Worm (Caenorhabditis elegans) whole organism, early embryonic: ENCODE data around the gene R02F11.3.

Experiments used
- B0310.2 ChIP-seq: sonication (generic microtip); optimal IDR thresholded peaks from 2 replicates; lab custom pipeline; 2016; ENCODE audit warnings: mild to moderate bottlenecking, missing genetic modification characterization, missing compliant biosample characterization
- F13C5.2 ChIP-seq: sonication (generic microtip); optimal IDR thresholded peaks from 2 replicates; lab custom pipeline; 2017; ENCODE audit warnings: mild to moderate bottlenecking, missing genetic modification characterization, inconsistent platforms, missing compliant biosample characterization
- aly-1 ChIP-seq: sonication (generic microtip); optimal IDR thresholded peaks from 2 replicates; lab custom pipeline; 2016; ENCODE audit warnings: missing genetic modification characterization, missing compliant biosample characterization
- ama-1 ChIP-seq: fragments of 150-350 bp; optimal IDR thresholded peaks from 2 replicates; lab custom pipeline; 2014
- ceh-13 ChIP-seq: fragments of 200-800 bp; sonication (Bioruptor generic); optimal IDR thresholded peaks from 2 replicates; lab custom pipeline; 2018; ENCODE audit warnings: mild to moderate bottlenecking, missing genetic modification characterization, missing compliant biosample characterization
- ceh-36 ChIP-seq: sonication (generic microtip); optimal IDR thresholded peaks from 2 replicates; lab custom pipeline; 2016; ENCODE audit warnings: missing genetic modification characterization, inconsistent platforms, missing compliant biosample characterization
- ets-7 ChIP-seq: sonication (generic microtip); optimal IDR thresholded peaks from 2 replicates; lab custom pipeline; 2016; ENCODE audit warnings: missing genotype, missing genetic modification characterization, missing compliant biosample characterization
- flt-1 ChIP-seq: fragments of 200-800 bp; sonication (Bioruptor generic); IDR thresholded peaks from 2 replicates; pipeline ENCODE4 v1.3.6; 2022; ENCODE audit warnings: missing genetic modification characterization, missing compliant biosample characterization
- hmbx-1 ChIP-seq: sonication (generic microtip); optimal IDR thresholded peaks from 2 replicates; lab custom pipeline; 2016; ENCODE audit warnings: mild to moderate bottlenecking, missing genetic modification characterization, missing compliant biosample characterization
- hmg-4 ChIP-seq: fragments of 200-800 bp; sonication (Bioruptor generic); optimal IDR thresholded peaks from 2 replicates; lab custom pipeline; 2018; ENCODE audit warnings: mild to moderate bottlenecking, missing genetic modification characterization, missing compliant biosample characterization
- hnd-1 ChIP-seq: sonication (generic microtip); optimal IDR thresholded peaks from 2 replicates; lab custom pipeline; 2016; ENCODE audit warnings: missing genetic modification characterization, missing compliant biosample characterization
- pes-1 ChIP-seq: fragments of 200-800 bp; sonication (Bioruptor generic); IDR thresholded peaks from 2 replicates; pipeline ENCODE4 v1.3.6; 2022; ENCODE audit warnings: missing genetic modification reagents, missing genetic modification characterization, missing compliant biosample characterization
- scrt-1 ChIP-seq: fragments of 200-800 bp; sonication (Bioruptor generic); IDR thresholded peaks from 2 replicates; pipeline ENCODE4 v1.3.6; 2022; ENCODE audit warnings: missing genetic modification characterization, missing compliant biosample characterization
- sea-1 ChIP-seq: fragments of 200-800 bp; sonication (Bioruptor generic); conservative IDR thresholded peaks from 2 replicates; pipeline ENCODE4 v1.3.6; 2022; ENCODE audit warnings: missing genetic modification characterization, missing compliant biosample characterization
- tbx-11 ChIP-seq: fragments of 200-800 bp; sonication (Bioruptor generic); IDR thresholded peaks from 2 replicates; pipeline ENCODE4 v1.3.6; 2022; ENCODE audit warnings: missing genetic modification characterization, missing compliant biosample characterization
- tbx-37 ChIP-seq: fragments of 200-800 bp; sonication (Bioruptor generic); conservative IDR thresholded peaks from 2 replicates; pipeline ENCODE4 v1.3.6; 2022; ENCODE audit warnings: missing genetic modification reagents, missing genetic modification characterization, missing compliant biosample characterization
- tra-4 ChIP-seq: sonication (generic microtip); optimal IDR thresholded peaks from 2 replicates; lab custom pipeline; 2017; ENCODE audit warnings: missing genetic modification characterization, missing compliant biosample characterization

R02F11.3 gene

DNA sequence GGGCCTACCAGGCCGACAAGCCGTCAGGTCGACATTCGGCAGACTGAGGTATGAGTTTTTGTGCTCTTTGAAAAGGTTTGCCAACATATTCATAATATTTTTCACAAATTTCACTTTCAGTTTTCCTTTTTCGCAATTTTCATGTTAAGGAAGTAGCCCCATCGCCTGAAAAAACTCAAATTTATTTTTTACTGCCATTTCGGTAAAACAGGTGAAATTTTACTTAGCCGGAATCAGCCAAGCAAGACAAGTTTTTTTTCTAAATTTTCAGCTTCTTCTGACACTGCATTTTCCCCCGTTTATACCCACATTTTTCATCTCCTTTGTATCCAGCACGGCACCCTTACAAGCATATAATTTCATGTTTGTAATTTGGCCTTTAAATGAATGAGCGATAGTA, 14.2 kb downstream of the R02F11.3 start, which contains the start of gene R02F11.11:
Gene R02F11.11 (plus strand): TSS at position 301 of the 400 bp plus-strand sequence.
- no peak for TF ChIP-seq tbx-37
- TF ChIP-seq ama-1 (lab: Kevin White, UChicago), result no peak
- no peak for TF ChIP-seq pes-1 (GFP tag; lab: Robert Waterston, UW)
- no peak for TF ChIP-seq F13C5.2 (tag; lab: Kevin White, UChicago)
- no peak for TF ChIP-seq scrt-1 (GFP tag; lab: Robert Waterston, UW)
- no peak for TF ChIP-seq sea-1
- no peak for TF ChIP-seq hmbx-1
- no peak for TF ChIP-seq hmg-4 (GFP tag; lab: Kevin White, UChicago)
- no peak for TF ChIP-seq B0310.2 (tag; lab: Kevin White, UChicago)
- TF ChIP-seq ets-7 (tag; lab: Kevin White, UChicago), result no peak
- TF ChIP-seq ceh-36 (tag; lab: Kevin White, UChicago), result no peak
- no peak for TF ChIP-seq aly-1 (tag; lab: Kevin White, UChicago)
- TF ChIP-seq hnd-1 (tag; lab: Kevin White, UChicago), result no peak

DNA sequence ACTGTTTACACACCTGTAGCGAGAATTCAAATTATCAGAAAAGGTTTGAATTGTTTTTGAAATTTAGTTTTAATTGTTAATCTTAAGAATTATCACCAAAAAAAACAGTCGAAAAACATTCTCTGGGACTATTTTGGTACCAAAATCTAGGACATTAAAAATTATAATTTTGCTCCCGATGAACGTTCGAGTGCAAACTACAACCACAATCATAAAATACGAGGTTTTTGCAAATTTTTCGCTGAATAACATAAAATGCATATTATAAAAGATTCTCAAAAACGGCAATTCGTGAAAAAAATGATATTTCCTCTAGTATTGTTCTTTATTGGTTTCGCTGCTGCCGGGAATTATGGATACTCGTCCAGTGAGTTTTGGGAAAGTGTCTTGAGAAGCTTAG, 15.4 kb downstream of the R02F11.3 start, which contains the start of gene R02F11.12:
Gene R02F11.12 (plus strand): TSS at position 301 of the 400 bp plus-strand sequence.
- TF ChIP-seq hmg-4 (GFP tag; lab: Kevin White, UChicago) (no peak), ceh-13 (GFP tag; lab: Kevin White, UChicago) (no peak), ceh-36 (tag; lab: Kevin White, UChicago) (no peak), pes-1 (GFP tag; lab: Robert Waterston, UW) (no peak), sea-1 (no peak), tbx-37 (no peak), hnd-1 (tag; lab: Kevin White, UChicago) (no peak), tra-4 (tag; lab: Kevin White, UChicago) (no peak), aly-1 (tag; lab: Kevin White, UChicago) (no peak), ets-7 (tag; lab: Kevin White, UChicago) (no peak), scrt-1 (GFP tag; lab: Robert Waterston, UW) (no peak), tbx-11 (GFP tag; lab: Robert Waterston, UW) (no peak), flt-1 (no peak), hmbx-1 (no peak), B0310.2 (tag; lab: Kevin White, UChicago) (no peak)

DNA sequence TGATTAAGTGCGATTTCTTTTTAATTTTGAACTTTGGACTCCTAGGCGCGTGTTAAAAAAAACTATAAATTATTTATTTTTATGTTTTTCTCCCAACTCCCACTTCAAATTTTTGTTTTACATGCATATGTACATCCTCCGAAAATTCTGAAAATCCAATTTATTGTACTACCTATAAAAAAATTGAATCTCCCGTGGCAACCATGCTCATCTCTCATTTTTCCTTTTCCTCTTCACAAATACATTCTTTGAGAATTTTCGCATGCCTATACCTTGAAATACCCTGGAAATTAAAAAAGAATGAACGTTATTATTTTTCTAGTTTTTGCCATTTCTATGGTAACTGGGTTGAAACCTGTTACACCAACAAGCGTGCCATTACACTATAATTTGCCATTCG, 16.9 kb downstream of the R02F11.3 start, which contains the start of gene R02F11.10:
Gene R02F11.10 (plus strand): TSS at position 301 of the 400 bp plus-strand sequence.
- TF ChIP-seq ceh-13 (GFP tag; lab: Kevin White, UChicago), result no peak
- TF ChIP-seq tra-4 (tag; lab: Kevin White, UChicago), result no peak
- TF ChIP-seq sea-1, result no peak
- TF ChIP-seq ets-7 (tag; lab: Kevin White, UChicago), result no peak
- no peak for TF ChIP-seq aly-1 (tag; lab: Kevin White, UChicago)
- TF ChIP-seq hmg-4 (GFP tag; lab: Kevin White, UChicago), result no peak
- no peak for TF ChIP-seq ama-1 (lab: Kevin White, UChicago)
- no peak for TF ChIP-seq scrt-1 (GFP tag; lab: Robert Waterston, UW)
- no peak for TF ChIP-seq ceh-36 (tag; lab: Kevin White, UChicago)
- no peak for TF ChIP-seq B0310.2 (tag; lab: Kevin White, UChicago)
- no peak for TF ChIP-seq hnd-1 (tag; lab: Kevin White, UChicago)
- no peak for TF ChIP-seq flt-1
- TF ChIP-seq pes-1 (GFP tag; lab: Robert Waterston, UW), result no peak
- TF ChIP-seq F13C5.2 (tag; lab: Kevin White, UChicago), result no peak

DNA sequence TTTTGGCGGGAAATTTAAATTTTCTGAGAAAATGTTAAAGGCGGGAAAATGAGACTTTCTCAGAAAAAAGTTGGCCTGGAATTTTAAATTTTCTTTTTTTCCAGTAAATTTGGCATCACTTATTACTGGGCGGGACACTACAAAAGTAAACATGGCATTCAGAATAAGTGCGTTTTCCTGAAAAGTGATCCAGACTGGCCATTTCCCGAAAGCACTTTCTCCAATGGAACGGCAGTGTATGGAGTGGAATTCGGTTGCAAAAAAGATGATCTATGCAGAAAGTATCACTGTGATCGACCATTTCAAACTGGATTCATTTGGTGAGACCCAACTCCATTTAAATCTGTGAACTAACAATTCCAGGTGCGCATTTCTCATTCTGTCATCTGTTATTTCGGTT, 17.9 kb downstream of the R02F11.3 start:
- TF ChIP-seq flt-1 (no peak), tbx-37 (no peak), ceh-13 (GFP tag; lab: Kevin White, UChicago) (no peak), pes-1 (GFP tag; lab: Robert Waterston, UW) (no peak), hnd-1 (tag; lab: Kevin White, UChicago) (no peak)

DNA sequence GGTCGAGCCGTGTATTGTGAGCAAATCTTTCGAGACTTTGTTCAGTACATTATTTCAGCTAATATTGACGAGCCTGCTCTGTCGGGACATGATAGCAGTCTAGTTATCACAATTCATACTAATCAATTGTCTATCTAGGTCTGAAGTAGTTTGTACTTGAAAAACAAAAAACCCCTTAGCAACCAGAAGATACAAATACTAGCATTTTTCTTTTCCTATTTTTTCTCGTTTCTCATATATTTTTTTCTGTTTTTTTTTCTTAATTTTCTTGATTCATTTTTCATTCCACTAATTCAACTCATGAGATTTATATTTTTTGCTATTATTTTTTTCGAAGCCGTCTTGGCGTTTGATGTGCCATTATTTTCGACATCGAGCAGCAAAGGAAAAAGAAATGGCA, 18.6 kb downstream of the R02F11.3 start, which contains the start of gene R02F11.9:
Gene R02F11.9 (plus strand): TSS at position 301 of the 400 bp plus-strand sequence.
- TF ChIP-seq sea-1, result no peak

DNA sequence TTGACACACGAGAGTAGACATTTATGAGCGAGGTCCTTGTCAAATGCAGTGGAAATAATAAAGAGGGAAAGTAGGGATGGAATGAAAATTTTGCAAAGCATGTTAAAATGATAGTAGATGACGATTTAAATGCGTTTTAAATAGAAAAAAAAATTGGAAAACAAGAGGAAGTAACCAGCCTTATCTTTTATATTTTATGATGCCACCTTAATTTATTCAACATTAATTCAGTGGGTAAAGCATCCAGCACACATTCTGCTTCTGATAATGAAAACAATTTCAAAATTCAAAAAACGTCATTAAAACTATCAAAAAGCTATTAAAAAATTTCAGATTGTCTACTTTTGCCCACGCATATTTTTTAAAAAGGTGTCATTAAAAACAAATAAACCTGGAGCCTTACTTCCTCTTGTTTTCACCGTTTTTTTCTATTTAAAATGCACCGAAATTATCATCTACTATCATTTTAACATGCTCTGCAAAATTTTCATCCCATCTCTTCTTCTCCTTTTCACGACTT, 20.4 kb downstream of the R02F11.3 start, which contains the start of the genes Y60C6A.2 and Y60C6A.3:
Gene Y60C6A.2 (minus strand): TSS at position 101 of the 520 bp plus-strand sequence.
Gene Y60C6A.3 (plus strand): TSS at position 470 of the 520 bp plus-strand sequence.
- no peak for TF ChIP-seq F13C5.2 (tag; lab: Kevin White, UChicago)
- TF ChIP-seq hmg-4 (GFP tag; lab: Kevin White, UChicago), result no peak
- no peak for TF ChIP-seq flt-1
- no peak for TF ChIP-seq ceh-13 (GFP tag; lab: Kevin White, UChicago)
- no peak for TF ChIP-seq pes-1 (GFP tag; lab: Robert Waterston, UW)
- TF ChIP-seq tra-4 (tag; lab: Kevin White, UChicago), result no peak
- TF ChIP-seq hnd-1 (tag; lab: Kevin White, UChicago), result no peak
- no peak for TF ChIP-seq B0310.2 (tag; lab: Kevin White, UChicago)
- no peak for TF ChIP-seq scrt-1 (GFP tag; lab: Robert Waterston, UW)
- TF ChIP-seq ets-7 (tag; lab: Kevin White, UChicago), result no peak
- no peak for TF ChIP-seq aly-1 (tag; lab: Kevin White, UChicago)
- no peak for TF ChIP-seq ama-1 (lab: Kevin White, UChicago)
- no peak for TF ChIP-seq tbx-37
- no peak for TF ChIP-seq ceh-36 (tag; lab: Kevin White, UChicago)
- TF ChIP-seq tbx-11 (GFP tag; lab: Robert Waterston, UW), result no peak
- no peak for TF ChIP-seq hmbx-1

DNA sequence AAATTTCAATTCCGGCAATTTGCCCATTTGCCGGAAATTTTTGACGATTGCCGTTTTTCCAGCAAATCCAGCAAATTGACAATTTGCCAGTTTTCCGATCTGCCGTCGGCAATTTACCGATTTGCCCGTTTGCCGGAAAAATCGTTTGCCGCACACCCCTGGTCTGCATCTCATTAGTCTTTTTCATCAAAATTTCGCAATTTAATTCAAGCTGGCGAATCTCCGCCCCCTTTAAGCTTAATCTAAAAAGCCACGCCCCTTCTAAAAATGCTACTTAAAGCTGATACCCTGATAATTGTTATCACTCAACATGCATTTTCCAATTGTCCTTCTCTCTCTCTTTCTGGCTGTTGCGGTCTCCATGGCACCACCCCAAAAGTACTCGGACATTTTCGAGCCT, 22.4 kb downstream of the R02F11.3 start, which contains the start of gene Y60C6A.1:
Gene Y60C6A.1 (plus strand): TSS at position 301 of the 400 bp plus-strand sequence.
- TF ChIP-seq tra-4 (tag; lab: Kevin White, UChicago) (no peak), pes-1 (GFP tag; lab: Robert Waterston, UW) (no peak), flt-1 (no peak), ceh-36 (tag; lab: Kevin White, UChicago) (no peak), ceh-13 (GFP tag; lab: Kevin White, UChicago) (no peak), hmg-4 (GFP tag; lab: Kevin White, UChicago) (no peak), B0310.2 (tag; lab: Kevin White, UChicago) (no peak), F13C5.2 (tag; lab: Kevin White, UChicago) (no peak), aly-1 (tag; lab: Kevin White, UChicago) (no peak), sea-1 (no peak)
